Fruit fly (Drosophila melanogaster): Measurements from ENCODE around the gene fng.

- TF ChIP-seq Hr78 (GFP tag; optimal IDR thresholded peaks at IDR 0.05) (no peak), Dfd (GFP tag; optimal IDR thresholded peaks at IDR 0.05) (no peak), dsf (GFP tag; optimal IDR thresholded peaks at IDR 0.05; ENCODE audit: borderline replicate concordance) (no peak), Jra (GFP tag; optimal IDR thresholded peaks at IDR 0.05) (no peak), HLH106 (tag; optimal IDR thresholded peaks at IDR 0.05) (peak; percentile 33), h (GFP tag; optimal IDR thresholded peaks at IDR 0.05) (peak; percentile 1), fru (GFP tag; optimal IDR thresholded peaks at IDR 0.05) (peak; percentile 38)
These were observed 32.4 kb upstream of the fng start for dm6 chr3L:20981724-20982123.
